Worm (Caenorhabditis elegans) whole organism, midembryonic: ENCODE measurements around the gene C18A3.7.
"Not testable (repeated sequence)": the region's sequence is repeated elsewhere in the genome, so short reads cannot be mapped to it uniquely, and the experiment has no call there.

Experiments
- T22C8.4 ChIP-seq: fragments of 200-800 bp; sonication (Bioruptor generic); IDR thresholded peaks from 2 replicates; pipeline ENCODE4 v1.3.6; 2022; ENCODE audit warnings: missing genetic modification characterization, missing compliant biosample characterization
- cog-1 ChIP-seq: sonication (generic microtip); optimal IDR thresholded peaks from 2 replicates; lab custom pipeline; 2016; ENCODE audit warnings: missing genetic modification characterization, missing compliant biosample characterization
- flt-1 ChIP-seq: fragments of 200-800 bp; sonication (Bioruptor generic); IDR thresholded peaks from 2 replicates; pipeline ENCODE4 v1.3.6; 2022; ENCODE audit warnings: missing genetic modification characterization, missing compliant biosample characterization
- klf-2 ChIP-seq: fragments of 200-800 bp; sonication (Bioruptor generic); conservative IDR thresholded peaks from 2 replicates; pipeline ENCODE4 v1.3.6; 2022; ENCODE audit warnings: missing genetic modification reagents, missing genetic modification characterization, missing compliant biosample characterization
- med-1 ChIP-seq: sonication (generic microtip); optimal IDR thresholded peaks from 2 replicates; lab custom pipeline; 2017; ENCODE audit warnings: missing genetic modification characterization, mild to moderate bottlenecking, missing compliant biosample characterization, antibody characterized with exemption, missing genetic modification reagents; ENCODE audit not compliant: insufficient read depth
- ref-1 ChIP-seq: fragments of 200-800 bp; sonication (Bioruptor generic); conservative IDR thresholded peaks from 2 replicates; pipeline ENCODE4 v1.3.6; 2022; ENCODE audit warnings: missing genetic modification reagents, missing genetic modification characterization, missing compliant biosample characterization
- tab-1 ChIP-seq: fragments of 200-800 bp; sonication (Bioruptor generic); IDR thresholded peaks from 2 replicates; pipeline ENCODE4 v1.3.6; 2022; ENCODE audit warnings: missing genetic modification characterization, missing compliant biosample characterization
- ztf-23 ChIP-seq: fragments of 200-800 bp; sonication (Bioruptor generic); IDR thresholded peaks from 2 replicates; pipeline ENCODE4 v1.3.6; 2022; ENCODE audit warnings: missing genetic modification reagents, missing genetic modification characterization, missing compliant biosample characterization
- ztf-29 ChIP-seq: fragments of 200-800 bp; sonication (Bioruptor generic); IDR thresholded peaks from 2 replicates; pipeline ENCODE4 v1.3.6; 2022; ENCODE audit warnings: missing genetic modification reagents, missing genetic modification characterization, missing compliant biosample characterization

Gene C18A3.7

DNA sequence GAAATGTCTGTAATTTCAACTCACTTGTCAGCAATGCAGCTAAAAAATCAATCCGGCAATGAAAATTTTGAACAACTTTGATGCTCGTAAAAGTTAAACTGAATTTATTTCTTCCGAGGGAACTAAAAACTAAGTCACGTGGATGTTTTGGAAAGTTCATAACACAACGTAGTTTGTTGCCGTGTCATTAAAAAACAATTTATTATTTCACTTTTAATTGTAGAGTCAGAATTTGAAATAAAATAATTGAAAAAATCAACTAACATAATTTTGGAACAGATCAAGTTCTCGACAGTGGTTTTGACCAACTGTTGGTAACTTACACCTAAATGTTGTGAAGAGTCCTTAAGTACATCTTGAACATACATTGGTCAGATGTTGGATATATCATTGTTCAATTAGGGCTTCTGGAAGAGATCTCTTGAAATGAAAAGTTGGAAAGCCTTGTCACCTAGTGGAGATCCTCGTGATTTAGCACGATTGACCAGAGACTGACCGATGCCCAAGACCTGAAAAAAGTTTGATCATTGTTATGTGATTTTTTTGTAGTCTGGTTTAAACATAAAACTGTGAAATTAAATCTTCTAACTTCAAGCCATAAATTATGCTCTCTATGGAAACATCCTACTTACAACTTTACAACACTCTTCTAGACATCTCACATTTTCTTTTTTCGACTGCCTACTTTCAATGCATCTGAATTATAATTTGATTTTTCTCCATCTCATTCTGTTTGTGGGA is at the start of gene C18A3.7, which contains the start of gene C18A3.11:
Gene C18A3.7 (minus strand): TSS at position 101 of the 741 bp plus-strand sequence.
Gene C18A3.11 (plus strand): TSS at position 691 of the 741 bp plus-strand sequence.
- TF ChIP-seq ref-1 (GFP tag; lab: Robert Waterston, UW) (no peak), cog-1 (tag; lab: Kevin White, UChicago) (no peak)

DNA sequence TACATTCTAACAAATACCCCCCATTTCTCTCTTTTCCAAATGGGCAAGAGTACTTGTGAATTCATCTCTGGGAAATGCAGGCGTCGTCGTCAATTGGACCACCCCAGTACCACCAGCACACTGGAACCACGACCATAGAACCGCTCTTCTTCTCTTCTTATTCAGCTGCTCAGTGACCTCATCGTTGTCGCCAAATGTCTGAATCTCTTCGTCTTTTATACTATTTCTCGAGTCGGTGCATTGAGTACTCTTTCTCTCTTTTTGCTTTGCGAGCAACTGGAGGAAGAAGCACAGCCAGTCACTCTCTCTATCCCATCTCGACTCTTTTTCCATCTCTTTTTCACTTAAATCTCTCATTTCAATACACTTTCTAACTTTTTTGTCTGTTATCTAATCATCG is 49.6 kb upstream of the C18A3.7 start:
- TF ChIP-seq ztf-29 (GFP tag; lab: Robert Waterston, UW): no peak
- no peak for TF ChIP-seq flt-1 (GFP tag; lab: Robert Waterston, UW)
- no peak for TF ChIP-seq T22C8.4
- TF ChIP-seq klf-2 (GFP tag; lab: Robert Waterston, UW): no peak
- no peak for TF ChIP-seq cog-1 (tag; lab: Kevin White, UChicago)
- no peak for TF ChIP-seq ref-1 (GFP tag; lab: Robert Waterston, UW)
- no peak for TF ChIP-seq tab-1 (GFP tag; lab: Robert Waterston, UW)
- TF ChIP-seq ztf-23 (GFP tag; lab: Robert Waterston, UW): no peak
- TF ChIP-seq med-1: no peak

DNA sequence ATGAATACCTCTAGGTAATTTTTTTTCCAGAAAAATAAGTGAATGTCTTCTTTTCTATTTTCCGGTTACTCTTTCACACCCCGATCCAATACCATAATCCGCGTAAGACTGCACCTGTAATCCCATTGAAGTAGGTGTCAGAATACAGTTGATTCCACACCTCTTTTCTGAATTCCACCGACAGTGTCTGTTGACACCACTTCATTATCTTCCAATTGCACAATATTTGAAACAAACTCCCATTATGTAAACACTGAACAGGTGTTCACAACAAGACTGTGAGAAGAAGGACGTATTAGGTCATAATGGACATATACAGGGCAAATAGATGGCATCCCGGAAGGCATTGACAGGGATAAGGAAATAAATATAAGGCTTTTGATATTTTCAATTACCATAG is 47.1 kb upstream of the C18A3.7 start:
- TF ChIP-seq T22C8.4 (no peak), ztf-29 (GFP tag; lab: Robert Waterston, UW) (no peak)

DNA sequence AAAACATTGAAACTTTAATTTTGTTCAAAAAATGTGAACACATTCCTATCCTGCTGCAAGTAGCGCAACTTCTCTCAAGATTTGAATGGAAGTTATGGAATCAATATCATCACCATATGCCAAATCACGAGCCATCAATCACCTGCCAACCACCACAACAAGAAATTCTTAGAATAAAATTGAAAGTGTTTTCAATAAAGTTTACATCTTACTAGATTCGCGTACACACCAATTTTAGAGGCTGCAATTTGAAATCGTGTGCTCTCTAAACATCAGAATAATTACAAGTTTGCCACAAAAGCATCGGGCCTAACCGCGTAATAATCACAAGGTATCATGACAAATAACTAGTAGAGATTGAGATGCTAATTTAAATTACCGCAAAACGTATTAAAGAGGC is 44.6 kb upstream of the C18A3.7 start:
- TF ChIP-seq cog-1 (tag; lab: Kevin White, UChicago): no peak
- TF ChIP-seq klf-2 (GFP tag; lab: Robert Waterston, UW): no peak
- no peak for TF ChIP-seq ztf-29 (GFP tag; lab: Robert Waterston, UW)
- no peak for TF ChIP-seq tab-1 (GFP tag; lab: Robert Waterston, UW)
- TF ChIP-seq T22C8.4: no peak
- TF ChIP-seq med-1: no peak
- TF ChIP-seq ref-1 (GFP tag; lab: Robert Waterston, UW): no peak
- no peak for TF ChIP-seq ztf-23 (GFP tag; lab: Robert Waterston, UW)
- no peak for TF ChIP-seq flt-1 (GFP tag; lab: Robert Waterston, UW)

DNA sequence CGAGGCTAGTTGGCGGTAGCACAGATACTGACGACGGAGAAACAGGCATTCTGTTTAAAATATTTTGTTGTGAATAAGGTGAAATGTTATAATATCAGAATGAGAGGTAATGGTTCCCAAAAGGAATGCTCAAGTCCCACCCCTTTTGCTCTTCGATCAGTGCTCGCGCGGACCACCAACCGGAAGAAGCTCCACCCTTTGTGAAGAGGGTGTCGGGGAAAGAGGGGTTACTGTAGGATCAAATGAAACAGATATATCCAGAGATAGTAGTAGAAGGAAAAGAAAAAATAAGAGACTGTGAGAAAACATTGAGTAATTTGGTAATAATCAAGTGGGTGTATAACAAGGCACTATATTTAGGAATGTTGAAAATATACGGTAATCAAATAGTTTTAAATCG is 43.9 kb upstream of the C18A3.7 start, which contains the start of the genes dmd-5 and F10C1.1:
Gene dmd-5 (minus strand): TSS at position 101 of the 400 bp plus-strand sequence.
Gene F10C1.1 (plus strand): TSS at position 110 of the 400 bp plus-strand sequence.
- TF ChIP-seq ref-1 (GFP tag; lab: Robert Waterston, UW): no peak
- no peak for TF ChIP-seq ztf-29 (GFP tag; lab: Robert Waterston, UW)
- TF ChIP-seq med-1: no peak
- no peak for TF ChIP-seq cog-1 (tag; lab: Kevin White, UChicago)
- no peak for TF ChIP-seq ztf-23 (GFP tag; lab: Robert Waterston, UW)
- no peak for TF ChIP-seq tab-1 (GFP tag; lab: Robert Waterston, UW)
- no peak for TF ChIP-seq T22C8.4
- no peak for TF ChIP-seq klf-2 (GFP tag; lab: Robert Waterston, UW)
- no peak for TF ChIP-seq flt-1 (GFP tag; lab: Robert Waterston, UW)

DNA sequence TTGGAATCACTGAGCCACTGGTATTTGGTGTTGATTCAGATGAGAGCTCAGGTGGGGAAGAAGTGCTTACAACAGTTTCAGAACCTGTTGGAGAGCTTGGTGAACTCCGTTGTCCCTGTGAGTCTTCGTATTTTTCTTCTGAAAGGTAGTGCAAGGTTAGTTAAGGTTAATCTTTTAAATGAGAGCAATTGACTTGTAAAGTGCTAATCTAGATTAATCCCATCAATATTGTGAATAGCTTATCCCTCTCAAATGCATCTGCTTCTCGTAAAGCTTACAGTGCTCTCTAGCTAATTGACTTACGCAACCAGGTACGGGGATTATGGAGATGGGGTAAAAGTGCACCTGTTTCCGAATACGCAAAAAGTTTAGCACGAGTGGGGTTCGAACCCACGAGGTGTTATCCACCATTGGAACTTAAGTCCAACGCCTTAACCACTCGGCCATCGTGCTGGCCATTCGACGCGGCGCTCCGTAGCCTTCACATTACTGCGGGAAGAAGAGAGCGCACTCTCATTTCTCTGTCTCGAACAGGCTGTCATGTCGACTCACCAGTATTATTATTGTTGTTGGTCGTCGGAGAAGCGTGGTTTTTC is 42.4 kb upstream of the C18A3.7 start:
- TF ChIP-seq ztf-29 (GFP tag; lab: Robert Waterston, UW): peak; percentile 50; the same call in 1 of the 2 replicates
- no peak; the same call in 1 of the 2 replicates for TF ChIP-seq klf-2 (GFP tag; lab: Robert Waterston, UW)
- no peak for TF ChIP-seq med-1
- TF ChIP-seq T22C8.4: peak; percentile 41; the same call in 1 of the 2 replicates
- TF ChIP-seq cog-1 (tag; lab: Kevin White, UChicago): peak; percentile 11
- TF ChIP-seq ref-1 (GFP tag; lab: Robert Waterston, UW): 0 out of 2 replicates have a peak, but pooled peaks have one; percentile 39
- peak; percentile 80 for TF ChIP-seq ztf-23 (GFP tag; lab: Robert Waterston, UW)
- peak; percentile 80; the same call in 1 of the 2 replicates for TF ChIP-seq flt-1 (GFP tag; lab: Robert Waterston, UW)
- peak; percentile 82 for TF ChIP-seq tab-1 (GFP tag; lab: Robert Waterston, UW)

DNA sequence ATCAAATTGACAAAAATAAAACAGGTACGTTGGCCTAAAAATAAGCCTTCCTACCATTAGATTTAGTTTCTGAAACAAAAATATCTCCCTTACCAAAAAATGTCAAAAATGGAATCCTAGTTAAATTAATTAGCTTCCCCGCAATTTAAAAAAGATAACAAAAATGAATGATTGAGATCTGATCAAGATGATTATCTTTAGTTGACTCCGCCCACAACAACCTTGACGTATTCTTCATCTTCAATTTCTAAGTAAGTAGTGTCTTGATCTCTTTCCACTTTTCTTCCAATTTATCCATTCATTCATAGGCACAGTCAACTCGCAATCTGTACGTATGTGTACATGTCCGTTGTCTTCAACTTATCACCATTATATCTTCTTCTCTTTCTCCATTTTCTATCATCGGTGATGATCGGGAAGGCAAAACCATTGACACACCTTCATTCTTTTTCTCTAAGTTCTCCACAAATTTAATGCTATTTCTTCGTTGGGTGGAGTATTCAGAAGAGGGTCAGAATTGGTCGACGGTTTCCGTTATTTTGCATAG is 38.1 kb upstream of the C18A3.7 start:
- no peak for TF ChIP-seq ref-1 (GFP tag; lab: Robert Waterston, UW)
- TF ChIP-seq ztf-29 (GFP tag; lab: Robert Waterston, UW): no peak
- no peak for TF ChIP-seq tab-1 (GFP tag; lab: Robert Waterston, UW)
- TF ChIP-seq flt-1 (GFP tag; lab: Robert Waterston, UW): no peak
- TF ChIP-seq T22C8.4: no peak
- TF ChIP-seq klf-2 (GFP tag; lab: Robert Waterston, UW): no peak
- no peak for TF ChIP-seq ztf-23 (GFP tag; lab: Robert Waterston, UW)
- TF ChIP-seq cog-1 (tag; lab: Kevin White, UChicago): no peak
- TF ChIP-seq med-1: no peak

DNA sequence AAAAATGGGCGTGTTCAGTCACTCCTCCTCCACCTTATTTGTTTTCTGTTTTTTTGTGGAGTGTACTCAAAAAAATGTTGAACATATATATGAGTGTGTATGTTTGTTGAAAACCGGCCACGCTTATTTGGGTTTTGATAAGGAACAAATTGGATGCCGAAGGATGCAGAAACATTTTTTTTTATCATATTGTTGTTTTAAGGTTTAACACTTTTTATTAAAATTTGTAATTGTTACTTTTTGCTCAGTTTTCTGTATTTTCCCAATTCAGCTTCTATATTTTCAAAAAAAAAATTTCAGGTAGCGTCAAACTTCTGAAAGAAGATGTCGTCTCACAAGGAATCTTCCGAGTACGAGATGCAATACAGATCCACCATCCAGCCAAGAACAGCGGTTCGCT is 35.1 kb upstream of the C18A3.7 start, which contains the start of gene ifb-1:
Gene ifb-1 (plus strand): TSS at position 301 of the 400 bp plus-strand sequence.
- TF ChIP-seq T22C8.4 (no peak), flt-1 (GFP tag; lab: Robert Waterston, UW) (no peak), ztf-23 (GFP tag; lab: Robert Waterston, UW) (no peak)

DNA sequence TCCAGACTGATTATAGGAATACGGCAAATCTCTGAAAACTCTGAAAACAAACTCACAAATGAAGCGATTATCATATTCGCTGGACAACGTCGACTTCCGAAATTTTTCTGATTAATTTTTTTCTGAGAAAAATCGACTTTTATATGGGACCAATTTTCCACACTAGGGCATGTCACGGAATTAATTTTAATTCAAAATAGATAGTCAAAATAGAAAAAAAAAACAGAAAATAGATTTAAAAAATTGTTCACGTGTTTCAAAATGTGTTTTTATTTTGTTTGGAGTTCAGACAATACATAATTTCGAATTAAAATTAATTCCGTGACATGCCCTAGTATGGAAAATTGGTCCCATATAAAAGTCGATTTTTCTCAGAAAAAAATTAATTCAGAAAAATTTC is 27.4 kb upstream of the C18A3.7 start, which contains the start of the genes F10C1.3 and F10C1.23:
Gene F10C1.3 (minus strand): TSS at position 101 of the 400 bp plus-strand sequence.
Gene F10C1.23 (plus strand): TSS at position 385 of the 400 bp plus-strand sequence.
- TF ChIP-seq T22C8.4; klf-2 (GFP tag; lab: Robert Waterston, UW); med-1: not testable (repeated sequence)
